Worm (Caenorhabditis elegans): ENCODE measurements around the gene ipla-7.

Gene ipla-7

ce11 chrIV:10095171-10095570, 32.5 kb upstream of the ipla-7 start, which contains the start of the genes C04G2.5 and msp-36:
TSS of gene C04G2.5 (minus strand) at chrIV:10095271.
TSS of gene msp-36 (plus strand) at chrIV:10095433.
- TF ChIP-seq sox-4 (tag; optimal IDR thresholded peaks at IDR 0.05) (no peak), Y22D7AL.16 (tag; optimal IDR thresholded peaks at IDR 0.05) (no peak), K02D7.2 (tag; optimal IDR thresholded peaks at IDR 0.05) (no peak), odd-2 (tag; optimal IDR thresholded peaks at IDR 0.05) (no peak), nhr-232 (tag; optimal IDR thresholded peaks at IDR 0.05) (no peak)

ce11 chrIV:10090358-10090757, 27.7 kb upstream of the ipla-7 start, which contains the start of gene ttbk-5:
TSS of gene ttbk-5 (plus strand) at chrIV:10090658.
- TF ChIP-seq ceh-2 (tag; optimal IDR thresholded peaks at IDR 0.05): no peak
- no peak for TF ChIP-seq ceh-14 (tag; optimal IDR thresholded peaks at IDR 0.05)
- no peak for TF ChIP-seq pag-3 (tag; optimal IDR thresholded peaks at IDR 0.05; ENCODE audit: borderline replicate concordance)
- no peak for TF ChIP-seq gmeb-2 (tag; optimal IDR thresholded peaks at IDR 0.05)
- TF ChIP-seq ceh-18 (tag; optimal IDR thresholded peaks at IDR 0.05): no peak

ce11 chrIV:10089777-10090176, 27.1 kb upstream of the ipla-7 start, which contains the start of gene ttr-39:
TSS of gene ttr-39 (minus strand) at chrIV:10089877.
- TF ChIP-seq ceh-2 (tag; optimal IDR thresholded peaks at IDR 0.05): no peak
- no peak for TF ChIP-seq C08G9.2 (tag; optimal IDR thresholded peaks at IDR 0.05)
- no peak for TF ChIP-seq fax-1 (tag; optimal IDR thresholded peaks at IDR 0.05)

ce11 chrIV:10085401-10086187, 22.9 kb upstream of the ipla-7 start, which contains the start of the genes col-2 and ndc-80:
TSS of gene col-2 (minus strand) at chrIV:10085451.
TSS of gene ndc-80 (plus strand) at chrIV:10086137.
- TF ChIP-seq ttx-3 (tag; optimal IDR thresholded peaks at IDR 0.05) (no peak), pag-3 (tag; optimal IDR thresholded peaks at IDR 0.05; ENCODE audit: borderline replicate concordance) (no peak), pqm-1 (tag; optimal IDR thresholded peaks at IDR 0.05) (no peak), C08G9.2 (tag; optimal IDR thresholded peaks at IDR 0.05) (peak; percentile 63), K09A11.1 (tag; optimal IDR thresholded peaks at IDR 0.05; ENCODE audit: insufficient read depth) (no peak), ceh-14 (tag; optimal IDR thresholded peaks at IDR 0.05) (no peak), ceh-18 (tag; optimal IDR thresholded peaks at IDR 0.05) (no peak), pat-9 (tag; optimal IDR thresholded peaks at IDR 0.05) (no peak), Y22D7AL.16 (tag; optimal IDR thresholded peaks at IDR 0.05) (no peak), tbx-2 (tag; optimal IDR thresholded peaks at IDR 0.05) (peak; percentile 83), sox-4 (tag; optimal IDR thresholded peaks at IDR 0.05) (no peak), ceh-2 (tag; optimal IDR thresholded peaks at IDR 0.05) (peak; percentile 67), unc-3 (GFP tag; conservative IDR thresholded peaks at IDR 0.05) (no peak), unc-3 (tag; optimal IDR thresholded peaks at IDR 0.05) (no peak), ets-4 (tag; optimal IDR thresholded peaks at IDR 0.05) (peak; percentile 72), ceh-22 (tag; optimal IDR thresholded peaks at IDR 0.05) (no peak), dmd-4 (tag; optimal IDR thresholded peaks at IDR 0.05; ENCODE audit: borderline replicate concordance) (no peak), F13H6.1 (tag; optimal IDR thresholded peaks at IDR 0.05) (no peak), sox-2 (GFP tag; IDR thresholded peaks at IDR 0.05) (no peak), nfya-1 (tag; optimal IDR thresholded peaks at IDR 0.05) (peak; percentile 51), rnt-1 (tag; optimal IDR thresholded peaks at IDR 0.05) (peak; percentile 25), lim-6 (tag; optimal IDR thresholded peaks at IDR 0.05) (peak; percentile 33), odd-2 (tag; optimal IDR thresholded peaks at IDR 0.05) (no peak), ama-1 (optimal IDR thresholded peaks at IDR 0.05) (no peak), ceh-19 (GFP tag; optimal IDR thresholded peaks at IDR 0.05) (no peak), unc-42 (tag; optimal IDR thresholded peaks at IDR 0.05) (peak; percentile 55), elt-2 (tag; optimal IDR thresholded peaks at IDR 0.05) (no peak), fkh-6 (tag; optimal IDR thresholded peaks at IDR 0.05) (peak; percentile 36), fax-1 (tag; optimal IDR thresholded peaks at IDR 0.05) (peak; percentile 64), hlh-30 (tag; optimal IDR thresholded peaks at IDR 0.05; ENCODE audit: insufficient read depth) (no peak), che-1 (tag; optimal IDR thresholded peaks at IDR 0.05) (no peak), ceh-34 (tag; optimal IDR thresholded peaks at IDR 0.05) (peak; percentile 57), tbx-7 (tag; optimal IDR thresholded peaks at IDR 0.05) (peak; percentile 57), ref-2 (tag; optimal IDR thresholded peaks at IDR 0.05) (peak; percentile 48), zip-5 (tag; optimal IDR thresholded peaks at IDR 0.05) (peak; percentile 49), pha-2 (tag; optimal IDR thresholded peaks at IDR 0.05) (no peak), pha-4 (tag; optimal IDR thresholded peaks at IDR 0.05) (no peak), ceh-31 (tag; optimal IDR thresholded peaks at IDR 0.05) (peak; percentile 90), ceh-45 (GFP tag; IDR thresholded peaks at IDR 0.05) (no peak)

Measured in whole organism, late embryonic.